Worm (Caenorhabditis elegans) whole organism, young adult: Measurements from ENCODE around the gene snfc-5.
A peak's percentile ranks its signal among the peaks of the same experiment; 100 is the strongest.

ENCODE experiments used
- B0035.1 ChIP-seq: sonication (generic microtip); optimal IDR thresholded peaks from 2 replicates; lab custom pipeline; 2016; ENCODE audit warnings: missing genetic modification characterization, mild to moderate bottlenecking, missing compliant biosample characterization, missing genotype, missing genetic modification reagents
- B0261.1 ChIP-seq: sonication (generic microtip); optimal IDR thresholded peaks from 2 replicates; lab custom pipeline; 2016; ENCODE audit warnings: mild to moderate bottlenecking, missing genetic modification characterization, moderate library complexity, missing compliant biosample characterization
- D2030.7 ChIP-seq: fragments of 200-800 bp; sonication (Bioruptor generic); IDR thresholded peaks from 2 replicates; pipeline ENCODE4 v1.3.6; 2022; ENCODE audit warnings: missing genetic modification reagents, missing genetic modification characterization, missing compliant biosample characterization
- F22D6.2 ChIP-seq: sonication (generic microtip); optimal IDR thresholded peaks from 2 replicates; lab custom pipeline; 2016; ENCODE audit warnings: mild to moderate bottlenecking, missing genetic modification characterization, missing compliant biosample characterization
- F33H1.4 ChIP-seq: fragments of 200-800 bp; sonication (Bioruptor generic); IDR thresholded peaks from 2 replicates; pipeline ENCODE4 v1.3.6; 2022; ENCODE audit warnings: missing genetic modification reagents, missing genetic modification characterization, missing compliant biosample characterization
- F37B4.10 ChIP-seq: fragments of 200-800 bp; sonication (Bioruptor generic); IDR thresholded peaks from 2 replicates; pipeline ENCODE4 v1.3.6; 2022; ENCODE audit warnings: missing genetic modification characterization, missing compliant biosample characterization
- F52B5.7 ChIP-seq: sonication (generic microtip); optimal IDR thresholded peaks from 2 replicates; lab custom pipeline; 2016; ENCODE audit warnings: mild to moderate bottlenecking, missing genetic modification characterization, missing compliant biosample characterization
- T26A5.8 ChIP-seq: sonication (generic microtip); optimal IDR thresholded peaks from 2 replicates; lab custom pipeline; 2016; ENCODE audit warnings: missing genetic modification characterization, missing compliant biosample characterization
- aptf-2 ChIP-seq: fragments of 200-800 bp; sonication (Bioruptor generic); conservative IDR thresholded peaks from 2 replicates; pipeline ENCODE4 v1.3.6; 2022; ENCODE audit warnings: missing genetic modification reagents, missing genetic modification characterization, missing compliant biosample characterization
- aptf-3 ChIP-seq: fragments of 200-800 bp; sonication (Bioruptor generic); IDR thresholded peaks from 2 replicates; pipeline ENCODE4 v1.3.6; 2022; ENCODE audit warnings: missing genetic modification characterization, missing compliant biosample characterization
- atf-7 ChIP-seq: sonication (generic microtip); optimal IDR thresholded peaks from 2 replicates; lab custom pipeline; 2017; ENCODE audit warnings: mild to moderate bottlenecking, missing genetic modification characterization, missing compliant biosample characterization
- cebp-1 ChIP-seq, 2 experiments: fragments of 200-800 bp in 1 of 2; sonication (Bioruptor generic) in 1 of 2; sonication (generic microtip) in 1 of 2; IDR thresholded peaks in 1 of 2; optimal IDR thresholded peaks in 1 of 2; 2 replicates each; pipeline versions ENCODE4 v1.3.6 to Lab custom; 2017 to 2022; ENCODE audit warnings: missing compliant biosample characterization in 2 of 2, missing genetic modification characterization in 2 of 2, mild to moderate bottlenecking in 1 of 2, missing genetic modification reagents in 1 of 2, moderate library complexity in 1 of 2
- ceh-100 ChIP-seq: fragments of 200-800 bp; sonication (Bioruptor generic); IDR thresholded peaks from 2 replicates; pipeline ENCODE4 v1.3.6; 2022; ENCODE audit warnings: missing genetic modification reagents, missing genetic modification characterization, missing compliant biosample characterization
- ceh-40 ChIP-seq: fragments of 200-800 bp; sonication (Bioruptor generic); IDR thresholded peaks from 2 replicates; pipeline ENCODE4 v1.3.6; 2022; ENCODE audit warnings: missing genetic modification characterization, missing compliant biosample characterization
- ceh-58 ChIP-seq: fragments of 200-800 bp; sonication (Bioruptor generic); IDR thresholded peaks from 2 replicates; pipeline ENCODE4 v1.3.6; 2022; ENCODE audit warnings: missing genetic modification characterization, missing compliant biosample characterization
- dox-1 ChIP-seq: fragments of 200-800 bp; sonication (Bioruptor generic); IDR thresholded peaks from 2 replicates; pipeline ENCODE4 v1.3.6; 2022; ENCODE audit warnings: missing genetic modification reagents, missing genetic modification characterization, missing compliant biosample characterization
- dpff-1 ChIP-seq: sonication (generic microtip); optimal IDR thresholded peaks from 2 replicates; lab custom pipeline; 2017; ENCODE audit warnings: mild to moderate bottlenecking, missing genetic modification characterization, missing compliant biosample characterization
- egrh-3 ChIP-seq: fragments of 200-800 bp; sonication (Bioruptor generic); IDR thresholded peaks from 2 replicates; pipeline ENCODE4 v1.3.6; 2022; ENCODE audit warnings: missing genetic modification reagents, missing genetic modification characterization, missing compliant biosample characterization
- hlh-26 ChIP-seq: fragments of 200-800 bp; sonication (Bioruptor generic); conservative IDR thresholded peaks from 2 replicates; pipeline ENCODE4 v1.3.6; 2022; ENCODE audit warnings: missing genetic modification reagents, missing genetic modification characterization, missing compliant biosample characterization
- lsl-1 ChIP-seq: fragments of 200-800 bp; sonication (Bioruptor generic); optimal IDR thresholded peaks from 2 replicates; lab custom pipeline; 2018; ENCODE audit warnings: mild to moderate bottlenecking, missing genetic modification characterization, moderate library complexity, missing compliant biosample characterization
- madf-6 ChIP-seq: fragments of 200-800 bp; sonication (Bioruptor generic); IDR thresholded peaks from 2 replicates; pipeline ENCODE4 v1.3.6; 2022; ENCODE audit warnings: missing genetic modification reagents, missing genetic modification characterization, missing compliant biosample characterization
- madf-8 ChIP-seq: fragments of 200-800 bp; sonication (Bioruptor generic); conservative IDR thresholded peaks from 2 replicates; pipeline ENCODE4 v1.3.6; 2022; ENCODE audit warnings: missing genetic modification reagents, missing genetic modification characterization, missing compliant biosample characterization
- mcd-1 ChIP-seq: fragments of 200-800 bp; sonication (Bioruptor generic); IDR thresholded peaks from 2 replicates; pipeline ENCODE4 v1.3.6; 2022; ENCODE audit warnings: missing genetic modification reagents, missing genetic modification characterization, missing compliant biosample characterization
- nfya-2 ChIP-seq: fragments of 200-800 bp; sonication (Bioruptor generic); IDR thresholded peaks from 2 replicates; pipeline ENCODE4 v1.3.6; 2022; ENCODE audit warnings: missing genetic modification reagents, missing genetic modification characterization, missing compliant biosample characterization
- pbrm-1 ChIP-seq: fragments of 200-800 bp; sonication (Bioruptor generic); IDR thresholded peaks from 2 replicates; pipeline ENCODE4 v1.3.6; 2022; ENCODE audit warnings: missing genetic modification reagents, missing genetic modification characterization, missing compliant biosample characterization
- rec-8 ChIP-seq, 2 experiments: sonication (generic microtip); optimal IDR thresholded peaks; 2 replicates each; lab custom pipeline; 2016; ENCODE audit warnings: mild to moderate bottlenecking in 2 of 2, missing genetic modification characterization in 2 of 2, missing genetic modification reagents in 2 of 2, missing genotype in 2 of 2, missing biosample characterization in 1 of 2, missing compliant biosample characterization in 1 of 2, moderate library complexity in 1 of 2
- sea-2 ChIP-seq: fragments of 200-800 bp; sonication (Bioruptor generic); IDR thresholded peaks from 2 replicates; pipeline ENCODE4 v1.3.6; 2022; ENCODE audit warnings: missing genetic modification characterization, missing compliant biosample characterization
- snpc-4 ChIP-seq, 5 experiments: fragments of 150-350 bp in 1 of 5; sonication (generic microtip) in 4 of 5; optimal IDR thresholded peaks; 2 replicates each; lab custom pipeline; 2014 to 2018; ENCODE audit warnings: missing genetic modification characterization in 5 of 5, missing biosample characterization in 3 of 5, antibody characterized with exemption in 2 of 5, mild to moderate bottlenecking in 2 of 5, missing compliant biosample characterization in 2 of 5, missing genotype in 2 of 5, moderate library complexity in 2 of 5, missing genetic modification reagents in 1 of 5
- tbx-9 ChIP-seq: sonication (generic microtip); optimal IDR thresholded peaks from 2 replicates; lab custom pipeline; 2016; ENCODE audit warnings: borderline replicate concordance, missing genetic modification characterization, inconsistent platforms, missing compliant biosample characterization
- unc-62 ChIP-seq: fragments of 150-350 bp; optimal IDR thresholded peaks from 2 replicates; lab custom pipeline; 2014; ENCODE audit warnings: missing biosample characterization, missing genetic modification reagents, missing genetic modification characterization
- xnd-1 ChIP-seq: sonication (generic microtip); optimal IDR thresholded peaks from 2 replicates; lab custom pipeline; 2016; ENCODE audit warnings: missing genotype, missing genetic modification reagents, missing genetic modification characterization, missing compliant biosample characterization
- zfh-2 ChIP-seq: fragments of 200-800 bp; sonication (Bioruptor generic); conservative IDR thresholded peaks from 2 replicates; pipeline ENCODE4 v1.3.6; 2022; ENCODE audit warnings: missing genetic modification reagents, missing genetic modification characterization, missing compliant biosample characterization
- ztf-22 ChIP-seq: fragments of 200-800 bp; sonication (Bioruptor generic); optimal IDR thresholded peaks from 2 replicates; lab custom pipeline; 2018; ENCODE audit warnings: mild to moderate bottlenecking, missing genetic modification characterization, moderate library complexity, missing compliant biosample characterization

snfc-5 gene

ce11 chrIII:4435262-4435661 lies 30.7 kb downstream of the snfc-5 start:
- TF ChIP-seq ceh-58 (GFP tag; lab: Robert Waterston, UW) (0 out of 2 replicates have a peak, but pooled peaks have one; percentile 59), aptf-3 (GFP tag; lab: Robert Waterston, UW) (peak; percentile 81; the same call in 1 of the 2 replicates), nfya-2 (GFP tag; lab: Robert Waterston, UW) (0 out of 2 replicates have a peak, but pooled peaks have one; percentile 18), ceh-40 (GFP tag; lab: Robert Waterston, UW) (no peak), F22D6.2 (tag; lab: Kevin White, UChicago) (no peak), F37B4.10 (GFP tag; lab: Robert Waterston, UW) (0 out of 2 replicates have a peak, but pooled peaks have one; percentile 75), rec-8 (tag; optimal IDR thresholded peaks at IDR 0.05; lab: Kevin White, UChicago) (no peak)
- TF ChIP-seq, all 124 proteins: peak for 4

ce11 chrIII:4439493-4439983 lies 35.0 kb downstream of the snfc-5 start, which contains the start of gene C28A5.2:
Gene C28A5.2, minus strand, starts transcription at chrIII:4439543.
- peak; percentile 76 for TF ChIP-seq lsl-1 (GFP tag; lab: Kevin White, UChicago)
- TF ChIP-seq madf-6 (GFP tag; lab: Robert Waterston, UW) = peak; percentile 91
- TF ChIP-seq dox-1 = no peak
- peak; percentile 62 for TF ChIP-seq xnd-1 (tag; lab: Kevin White, UChicago)
- TF ChIP-seq F33H1.4 (GFP tag; lab: Robert Waterston, UW) = peak; percentile 79
- TF ChIP-seq madf-8 (GFP tag; lab: Robert Waterston, UW) = peak; percentile 90

- no peak for TF ChIP-seq sea-2 (GFP tag; lab: Robert Waterston, UW)
Measured at ce11 chrIII:4441781-4442180, 37.2 kb downstream of the snfc-5 start, which contains the start of gene nex-3. Gene nex-3, plus strand, starts transcription at chrIII:4442081.

- no peak for TF ChIP-seq snpc-4 (GFP tag; optimal IDR thresholded peaks at IDR 0.05; lab: Kevin White, UChicago)
- no peak for TF ChIP-seq snpc-4 (tag; optimal IDR thresholded peaks at IDR 0.05; lab: Kevin White, UChicago)
- no peak for TF ChIP-seq D2030.7
- no peak for TF ChIP-seq egrh-3 (GFP tag; lab: Robert Waterston, UW)
- no peak for TF ChIP-seq F52B5.7 (tag; lab: Kevin White, UChicago)
- no peak for TF ChIP-seq ztf-22 (GFP tag; lab: Kevin White, UChicago)
- TF ChIP-seq aptf-2 (GFP tag; lab: Robert Waterston, UW) = no peak
- no peak for TF ChIP-seq zfh-2 (GFP tag; lab: Robert Waterston, UW)
- no peak for TF ChIP-seq ceh-100 (GFP tag; lab: Robert Waterston, UW)
- TF ChIP-seq atf-7 (tag; lab: Kevin White, UChicago) = no peak
- TF ChIP-seq T26A5.8 = no peak
- TF ChIP-seq cebp-1 (GFP tag; IDR thresholded peaks at IDR 0.05; lab: Robert Waterston, UW) = no peak
- TF ChIP-seq cebp-1 (tag; optimal IDR thresholded peaks at IDR 0.05; lab: Kevin White, UChicago) = no peak
- no peak for TF ChIP-seq B0261.1 (tag; lab: Kevin White, UChicago)
- TF ChIP-seq madf-8 (GFP tag; lab: Robert Waterston, UW) = no peak
- TF ChIP-seq dpff-1 (tag; lab: Kevin White, UChicago) = no peak
- no peak for TF ChIP-seq mcd-1 (GFP tag; lab: Robert Waterston, UW)
- TF ChIP-seq pbrm-1 = no peak
- no peak for TF ChIP-seq hlh-26 (GFP tag; lab: Robert Waterston, UW)
Measured at ce11 chrIII:4444492-4444891, 39.9 kb downstream of the snfc-5 start.

- no peak for TF ChIP-seq B0035.1 (tag; lab: Kevin White, UChicago)
- TF ChIP-seq tbx-9 (tag; lab: Kevin White, UChicago) = no peak
- TF ChIP-seq unc-62 (GFP tag; lab: Kevin White, UChicago) = peak; percentile 92
- TF ChIP-seq, all 124 proteins: peak for 1
Measured at ce11 chrIII:4448029-4448428, 43.4 kb downstream of the snfc-5 start.
